Worm (Caenorhabditis elegans) whole organism, late embryonic: ENCODE results near the gene T24H7.8.

Source experiments
- C08G9.2 ChIP-seq: sonication (generic microtip); optimal IDR thresholded peaks from 2 replicates; lab custom pipeline; 2016; ENCODE audit warnings: mild to moderate bottlenecking, missing genetic modification characterization, moderate library complexity, missing compliant biosample characterization
- K02D7.2 ChIP-seq: sonication (generic microtip); optimal IDR thresholded peaks from 2 replicates; lab custom pipeline; 2017; ENCODE audit warnings: mild to moderate bottlenecking, missing genetic modification characterization, missing compliant biosample characterization
- Y22D7AL.16 ChIP-seq: sonication (generic microtip); optimal IDR thresholded peaks from 2 replicates; lab custom pipeline; 2016; ENCODE audit warnings: missing genetic modification characterization, missing compliant biosample characterization
- ahr-1 ChIP-seq: sonication (generic microtip); optimal IDR thresholded peaks from 2 replicates; lab custom pipeline; 2016; ENCODE audit warnings: missing genetic modification characterization, missing compliant biosample characterization
- ama-1 ChIP-seq: fragments of 150-350 bp; optimal IDR thresholded peaks from 2 replicates; lab custom pipeline; 2014
- ceh-19 ChIP-seq: fragments of 200-800 bp; sonication (Bioruptor generic); optimal IDR thresholded peaks from 2 replicates; lab custom pipeline; 2018; ENCODE audit warnings: mild to moderate bottlenecking, missing genetic modification characterization, missing compliant biosample characterization
- ceh-22 ChIP-seq: sonication (generic microtip); optimal IDR thresholded peaks from 2 replicates; lab custom pipeline; 2017; ENCODE audit warnings: missing biosample characterization, missing genetic modification characterization
- ceh-31 ChIP-seq: sonication (generic microtip); optimal IDR thresholded peaks from 2 replicates; lab custom pipeline; 2016; ENCODE audit warnings: missing genetic modification characterization, missing compliant biosample characterization
- ceh-48 ChIP-seq: sonication (generic microtip); optimal IDR thresholded peaks from 2 replicates; lab custom pipeline; 2016; ENCODE audit warnings: missing genetic modification characterization, inconsistent platforms, missing compliant biosample characterization
- ceh-6 ChIP-seq: fragments of 200-800 bp; sonication (Bioruptor generic); optimal IDR thresholded peaks from 2 replicates; lab custom pipeline; 2018; ENCODE audit warnings: mild to moderate bottlenecking, missing genetic modification characterization, missing compliant biosample characterization
- ceh-9 ChIP-seq: sonication (generic microtip); optimal IDR thresholded peaks from 2 replicates; lab custom pipeline; 2016; ENCODE audit warnings: mild to moderate bottlenecking, missing genetic modification characterization, inconsistent platforms, missing compliant biosample characterization
- dve-1 ChIP-seq: sonication (generic microtip); optimal IDR thresholded peaks from 2 replicates; lab custom pipeline; 2017; ENCODE audit warnings: antibody characterized with exemption, mild to moderate bottlenecking, missing genetic modification characterization, missing compliant biosample characterization
- elt-4 ChIP-seq: sonication (generic microtip); optimal IDR thresholded peaks from 2 replicates; lab custom pipeline; 2016; ENCODE audit warnings: missing genetic modification characterization, missing compliant biosample characterization
- eyg-1 ChIP-seq: sonication (generic microtip); optimal IDR thresholded peaks from 2 replicates; lab custom pipeline; 2016; ENCODE audit warnings: missing genotype, missing genetic modification characterization, missing compliant biosample characterization
- fax-1 ChIP-seq: sonication (generic microtip); optimal IDR thresholded peaks from 2 replicates; lab custom pipeline; 2016; ENCODE audit warnings: missing genotype, missing genetic modification characterization, missing compliant biosample characterization
- gmeb-2 ChIP-seq: sonication (generic microtip); optimal IDR thresholded peaks from 2 replicates; lab custom pipeline; 2016; ENCODE audit warnings: missing genetic modification characterization, inconsistent platforms, missing compliant biosample characterization
- hlh-13 ChIP-seq: fragments of 200-800 bp; sonication (Bioruptor generic); optimal IDR thresholded peaks from 2 replicates; lab custom pipeline; 2018; ENCODE audit warnings: mild to moderate bottlenecking, missing genetic modification characterization, missing compliant biosample characterization
- hlh-15 ChIP-seq: sonication (generic microtip); optimal IDR thresholded peaks from 2 replicates; lab custom pipeline; 2016; ENCODE audit warnings: missing genetic modification characterization, missing compliant biosample characterization
- hlh-30 ChIP-seq: sonication (generic microtip); optimal IDR thresholded peaks from 2 replicates; lab custom pipeline; 2017; ENCODE audit warnings: antibody characterized with exemption, missing genetic modification characterization, missing compliant biosample characterization; ENCODE audit not compliant: insufficient read depth
- lim-6 ChIP-seq: sonication (generic microtip); optimal IDR thresholded peaks from 2 replicates; lab custom pipeline; 2016; ENCODE audit warnings: missing genetic modification characterization, missing compliant biosample characterization
- madf-2 ChIP-seq: sonication (generic microtip); optimal IDR thresholded peaks from 2 replicates; lab custom pipeline; 2017; ENCODE audit warnings: missing genetic modification characterization, missing compliant biosample characterization
- nfya-1 ChIP-seq: sonication (generic microtip); optimal IDR thresholded peaks from 2 replicates; lab custom pipeline; 2017; ENCODE audit warnings: missing genetic modification characterization, mild to moderate bottlenecking, missing compliant biosample characterization, antibody characterized with exemption, moderate library complexity
- nhr-232 ChIP-seq: sonication (generic microtip); optimal IDR thresholded peaks from 2 replicates; lab custom pipeline; 2016; ENCODE audit warnings: missing genetic modification characterization, missing compliant biosample characterization
- npax-4 ChIP-seq: sonication (generic microtip); optimal IDR thresholded peaks from 2 replicates; lab custom pipeline; 2016; ENCODE audit warnings: missing genetic modification characterization, missing compliant biosample characterization
- pha-2 ChIP-seq: sonication (generic microtip); optimal IDR thresholded peaks from 2 replicates; lab custom pipeline; 2017; ENCODE audit warnings: mild to moderate bottlenecking, missing genetic modification characterization, missing compliant biosample characterization
- pqm-1 ChIP-seq: sonication (generic microtip); optimal IDR thresholded peaks from 2 replicates; lab custom pipeline; 2016; ENCODE audit warnings: missing genetic modification characterization, missing compliant biosample characterization
- ref-2 ChIP-seq: sonication (generic microtip); optimal IDR thresholded peaks from 2 replicates; lab custom pipeline; 2016; ENCODE audit warnings: missing genetic modification characterization, missing compliant biosample characterization
- sdc-2 ChIP-seq: sonication (generic microtip); optimal IDR thresholded peaks from 2 replicates; lab custom pipeline; 2016; ENCODE audit warnings: missing genotype, missing genetic modification characterization, missing compliant biosample characterization
- sox-4 ChIP-seq: sonication (generic microtip); optimal IDR thresholded peaks from 2 replicates; lab custom pipeline; 2017; ENCODE audit warnings: mild to moderate bottlenecking, missing genetic modification characterization, inconsistent platforms, missing compliant biosample characterization
- syd-9 ChIP-seq: sonication (generic microtip); optimal IDR thresholded peaks from 2 replicates; lab custom pipeline; 2016; ENCODE audit warnings: mild to moderate bottlenecking, missing genetic modification characterization, moderate library complexity, missing compliant biosample characterization
- tbx-2 ChIP-seq: sonication (generic microtip); optimal IDR thresholded peaks from 2 replicates; lab custom pipeline; 2016; ENCODE audit warnings: missing genetic modification characterization, missing compliant biosample characterization
- ttx-3 ChIP-seq: sonication (generic microtip); optimal IDR thresholded peaks from 2 replicates; lab custom pipeline; 2016; ENCODE audit warnings: missing genetic modification reagents, missing genetic modification characterization, missing compliant biosample characterization
- unc-3 ChIP-seq, 2 experiments: fragments of 200-800 bp in 1 of 2; sonication (Bioruptor generic) in 1 of 2; sonication (generic microtip) in 1 of 2; conservative IDR thresholded peaks in 1 of 2; optimal IDR thresholded peaks in 1 of 2; 2 replicates each; pipeline versions ENCODE4 v1.3.6 to Lab custom; 2016 to 2022; ENCODE audit warnings: missing compliant biosample characterization in 2 of 2, missing genetic modification characterization in 2 of 2, missing genetic modification reagents in 1 of 2
- unc-42 ChIP-seq: sonication (generic microtip); optimal IDR thresholded peaks from 2 replicates; lab custom pipeline; 2016; ENCODE audit warnings: missing genotype, missing genetic modification characterization, missing compliant biosample characterization
- unc-55 ChIP-seq: sonication (generic microtip); optimal IDR thresholded peaks from 2 replicates; lab custom pipeline; 2017; ENCODE audit warnings: missing biosample characterization, missing genetic modification reagents, missing genetic modification characterization
- zip-5 ChIP-seq: sonication (generic microtip); optimal IDR thresholded peaks from 2 replicates; lab custom pipeline; 2016; ENCODE audit warnings: missing genetic modification characterization, missing compliant biosample characterization

T24H7.8 gene

ce11 chrII:6241758-6242157 is at the start of gene T24H7.8:
TSS of gene T24H7.8 (plus strand) at chrII:6242058.
- TF ChIP-seq C08G9.2 (tag; lab: Kevin White, UChicago) (no peak), ahr-1 (tag; lab: Kevin White, UChicago) (no peak), sox-4 (tag; lab: Kevin White, UChicago) (no peak), ceh-6 (no peak), gmeb-2 (no peak), elt-4 (tag; lab: Kevin White, UChicago) (no peak), hlh-13 (GFP tag; lab: Kevin White, UChicago) (no peak), ttx-3 (tag; lab: Kevin White, UChicago) (no peak), zip-5 (no peak)

DNA sequence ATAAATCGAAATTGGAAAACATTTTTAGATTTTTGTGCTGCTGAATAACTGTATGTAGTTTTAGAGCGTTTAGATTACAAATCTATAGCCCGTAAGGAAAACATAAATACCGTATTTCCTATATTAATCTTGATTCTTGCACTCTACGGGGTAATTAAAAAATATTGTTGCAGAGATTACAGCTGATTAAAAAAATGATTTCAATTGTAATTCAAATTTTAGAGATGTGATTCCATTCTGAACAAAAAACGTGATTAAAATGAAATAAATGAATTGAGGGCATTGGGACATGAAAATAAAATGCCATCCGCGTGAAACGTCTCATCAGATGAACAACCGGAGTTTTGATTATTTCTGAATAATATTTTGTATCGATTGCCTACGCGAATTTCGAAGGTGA is 49.4 kb upstream of the T24H7.8 start, which contains the start of gene cpb-2:
TSS of gene cpb-2 (plus strand) at position 301 of the 400 bp plus-strand sequence.
- TF ChIP-seq npax-4 (tag; lab: Kevin White, UChicago), result no peak
- no peak for TF ChIP-seq tbx-2 (tag; lab: Kevin White, UChicago)
- no peak for TF ChIP-seq dve-1 (tag; lab: Kevin White, UChicago)
- TF ChIP-seq hlh-15, result no peak
- no peak for TF ChIP-seq nhr-232 (tag; lab: Kevin White, UChicago)
- no peak for TF ChIP-seq ceh-19 (GFP tag; lab: Kevin White, UChicago)
- TF ChIP-seq Y22D7AL.16 (tag; lab: Kevin White, UChicago), result no peak
- no peak for TF ChIP-seq fax-1 (tag; lab: Kevin White, UChicago)
- TF ChIP-seq ceh-9 (tag; lab: Kevin White, UChicago), result no peak
- TF ChIP-seq unc-55 (GFP tag; lab: Kevin White, UChicago), result no peak
- TF ChIP-seq ceh-22, result no peak
- TF ChIP-seq lim-6, result no peak
- TF ChIP-seq ama-1 (lab: Kevin White, UChicago), result no peak
- TF ChIP-seq syd-9 (tag; lab: Kevin White, UChicago), result no peak
- TF ChIP-seq pha-2 (tag; lab: Kevin White, UChicago), result no peak
- TF ChIP-seq, all 69 proteins: peak for 0

DNA sequence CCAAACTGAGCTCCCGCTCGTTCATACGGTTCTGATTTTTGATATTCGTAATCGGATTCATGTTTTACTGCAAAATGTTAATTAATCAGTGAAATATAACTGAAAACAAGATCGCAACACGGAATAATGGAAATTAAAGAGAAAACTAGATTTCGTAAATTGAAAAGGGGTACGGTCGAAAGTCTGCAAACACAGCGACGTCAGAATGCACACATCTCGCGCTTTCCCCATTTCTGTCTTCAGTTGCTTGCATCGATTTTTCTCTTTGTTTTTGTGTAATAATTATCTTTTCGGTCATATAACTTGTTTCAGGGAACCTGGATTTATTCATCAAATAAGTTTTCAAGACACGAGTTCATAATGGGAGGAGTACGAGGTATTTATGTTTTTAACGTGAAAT is 45.0 kb upstream of the T24H7.8 start, which contains the start of the genes rbmx-2 and C30B5.2:
TSS of gene rbmx-2 (minus strand) at position 74 of the 400 bp plus-strand sequence.
TSS of gene C30B5.2 (plus strand) at position 306 of the 400 bp plus-strand sequence.
- TF ChIP-seq nfya-1 (tag; lab: Kevin White, UChicago) (no peak), ceh-31 (peak; percentile 39), tbx-2 (tag; lab: Kevin White, UChicago) (peak; percentile 10), unc-42 (tag; lab: Kevin White, UChicago) (peak; percentile 86), dve-1 (tag; lab: Kevin White, UChicago) (peak; percentile 3), eyg-1 (no peak), hlh-30 (tag; lab: Kevin White, UChicago) (peak; percentile 37), ceh-48 (peak; percentile 78)

- TF ChIP-seq nfya-1 (tag; lab: Kevin White, UChicago) (no peak), unc-3 (GFP tag; conservative IDR thresholded peaks at IDR 0.05; lab: Robert Waterston, UW) (no peak), unc-3 (tag; optimal IDR thresholded peaks at IDR 0.05; lab: Kevin White, UChicago) (no peak), madf-2 (tag; lab: Kevin White, UChicago) (no peak), pqm-1 (tag; lab: Kevin White, UChicago) (no peak), K02D7.2 (no peak), elt-4 (tag; lab: Kevin White, UChicago) (no peak), ref-2 (tag; lab: Kevin White, UChicago) (no peak)
Observed at ce11 chrII:6198468-6198867, 43.4 kb upstream of the T24H7.8 start, which contains the start of gene szy-4. TSS of gene szy-4 (plus strand) at chrII:6198696.

ce11 chrII:6199010-6199409 is 42.8 kb upstream of the T24H7.8 start:
- TF ChIP-seq sdc-2 (tag; lab: Kevin White, UChicago), result no peak
- TF ChIP-seq, all 69 proteins: peak for 0
